Worm (Caenorhabditis elegans) whole organism, L2 larva: Measurements from ENCODE around the gene M28.9.
A peak's percentile ranks its signal among the peaks of the same experiment; 100 is the strongest.

Experiments
- F13H6.1 ChIP-seq: sonication (generic microtip); optimal IDR thresholded peaks from 2 replicates; lab custom pipeline; 2016; ENCODE audit warnings: missing genetic modification characterization, missing compliant biosample characterization
- Y55F3AM.14 ChIP-seq: fragments of 200-800 bp; sonication (Bioruptor generic); optimal IDR thresholded peaks from 2 replicates; lab custom pipeline; 2018; ENCODE audit warnings: mild to moderate bottlenecking, missing genetic modification characterization, missing compliant biosample characterization
- ZK546.5 ChIP-seq: sonication (generic microtip); optimal IDR thresholded peaks from 2 replicates; lab custom pipeline; 2017; ENCODE audit warnings: missing biosample characterization, missing genetic modification characterization
- blmp-1 ChIP-seq: sonication (generic microtip); optimal IDR thresholded peaks from 2 replicates; lab custom pipeline; 2017; ENCODE audit warnings: missing genetic modification characterization, mild to moderate bottlenecking, missing compliant biosample characterization, antibody characterized with exemption, moderate library complexity; ENCODE audit not compliant: insufficient read depth
- ceh-16 ChIP-seq: fragments of 150-350 bp; optimal IDR thresholded peaks from 2 replicates; lab custom pipeline; 2014; ENCODE audit warnings: missing biosample characterization, missing genetic modification characterization
- crh-2 ChIP-seq: sonication (generic microtip); optimal IDR thresholded peaks from 2 replicates; lab custom pipeline; 2017; ENCODE audit warnings: missing biosample characterization, missing genetic modification characterization
- elt-3 ChIP-seq: sonication (generic microtip); optimal IDR thresholded peaks from 2 replicates; lab custom pipeline; 2017; ENCODE audit warnings: missing biosample characterization, missing genetic modification characterization
- fos-1 ChIP-seq: fragments of 150-350 bp; optimal IDR thresholded peaks from 2 replicates; lab custom pipeline; 2014; ENCODE audit warnings: missing biosample characterization, missing genetic modification characterization
- gmeb-1 ChIP-seq: fragments of 150-350 bp; optimal IDR thresholded peaks from 2 replicates; lab custom pipeline; 2014; ENCODE audit warnings: missing biosample characterization, missing genetic modification characterization
- lin-13 ChIP-seq: fragments of 150-350 bp; optimal IDR thresholded peaks from 2 replicates; lab custom pipeline; 2014; ENCODE audit warnings: missing biosample characterization, missing genetic modification reagents, missing genetic modification characterization
- lin-39 ChIP-seq: fragments of 150-350 bp; optimal IDR thresholded peaks from 2 replicates; lab custom pipeline; 2014; ENCODE audit warnings: missing biosample characterization, missing genetic modification reagents, missing genetic modification characterization
- lsy-2 ChIP-seq, 2 experiments: fragments of 150-350 bp in 1 of 2; sonication (generic microtip) in 1 of 2; optimal IDR thresholded peaks; 2 replicates each; lab custom pipeline; 2014 to 2017; ENCODE audit warnings: missing biosample characterization in 2 of 2, missing genetic modification characterization in 2 of 2
- mab-5 ChIP-seq: fragments of 150-350 bp; optimal IDR thresholded peaks from 2 replicates; lab custom pipeline; 2014; ENCODE audit warnings: missing biosample characterization, missing genetic modification characterization
- mdl-1 ChIP-seq, 2 experiments: fragments of 150-350 bp in 1 of 2; sonication (generic microtip) in 1 of 2; optimal IDR thresholded peaks; 2 replicates each; lab custom pipeline; 2017; ENCODE audit warnings: missing biosample characterization in 2 of 2, missing genetic modification characterization in 2 of 2
- nhr-10 ChIP-seq: sonication (generic microtip); optimal IDR thresholded peaks from 2 replicates; lab custom pipeline; 2017; ENCODE audit warnings: missing biosample characterization, missing genetic modification characterization
- nhr-12 ChIP-seq: fragments of 150-350 bp; optimal IDR thresholded peaks from 2 replicates; lab custom pipeline; 2014; ENCODE audit warnings: missing biosample characterization, missing genetic modification characterization
- nhr-129 ChIP-seq: fragments of 150-350 bp; optimal IDR thresholded peaks from 2 replicates; lab custom pipeline; 2014; ENCODE audit warnings: missing biosample characterization, missing genetic modification characterization
- nhr-21 ChIP-seq: fragments of 150-350 bp; optimal IDR thresholded peaks from 2 replicates; lab custom pipeline; 2014; ENCODE audit warnings: missing biosample characterization, missing genetic modification characterization
- nhr-237 ChIP-seq: fragments of 150-350 bp; optimal IDR thresholded peaks from 2 replicates; lab custom pipeline; 2014; ENCODE audit warnings: missing biosample characterization, missing genetic modification characterization
- nhr-25 ChIP-seq: fragments of 150-350 bp; sonication (generic microtip); optimal IDR thresholded peaks from 3 replicates; lab custom pipeline; 2014; ENCODE audit warnings: missing biosample characterization, missing genetic modification characterization
- nhr-77 ChIP-seq: fragments of 150-350 bp; optimal IDR thresholded peaks from 2 replicates; lab custom pipeline; 2014; ENCODE audit warnings: missing biosample characterization, missing genetic modification characterization
- skn-1 ChIP-seq: sonication (generic microtip); optimal IDR thresholded peaks from 2 replicates; lab custom pipeline; 2017; ENCODE audit warnings: missing biosample characterization, missing genetic modification characterization
- sma-3 ChIP-seq: sonication (generic microtip); optimal IDR thresholded peaks from 2 replicates; lab custom pipeline; 2016; ENCODE audit warnings: missing genetic modification reagents, missing genetic modification characterization, missing compliant biosample characterization
- sma-9 ChIP-seq, 2 experiments: fragments of 150-350 bp in 1 of 2; sonication (generic microtip) in 1 of 2; optimal IDR thresholded peaks; 2 replicates each; lab custom pipeline; 2014 to 2016; ENCODE audit warnings: missing genetic modification characterization in 2 of 2, mild to moderate bottlenecking in 1 of 2, missing biosample characterization in 1 of 2, missing compliant biosample characterization in 1 of 2, missing genetic modification reagents in 1 of 2, moderate library complexity in 1 of 2
- snpc-4 ChIP-seq: fragments of 150-350 bp; optimal IDR thresholded peaks from 2 replicates; lab custom pipeline; 2014; ENCODE audit warnings: missing biosample characterization, missing genetic modification characterization
- unc-55 ChIP-seq: fragments of 150-350 bp; sonication (generic microtip); optimal IDR thresholded peaks from 3 replicates; lab custom pipeline; 2014; ENCODE audit warnings: missing biosample characterization, missing genetic modification reagents, missing genetic modification characterization
- unc-62 ChIP-seq: fragments of 150-350 bp; optimal IDR thresholded peaks from 2 replicates; lab custom pipeline; 2014; ENCODE audit warnings: missing biosample characterization, missing genetic modification reagents, missing genetic modification characterization

The M28.9 gene

ce11 chrII:10646901-10647566 lies 7.8 kb downstream of the M28.9 start, which contains the start of gene M28.10:
Gene M28.10 (plus strand): TSS chrII:10647516.
- no peak for TF ChIP-seq mab-5 (tag; lab: Kevin White, UChicago)
- no peak for TF ChIP-seq blmp-1 (tag; lab: Kevin White, UChicago)
- peak; percentile 1 for TF ChIP-seq fos-1 (tag; lab: Kevin White, UChicago)
- TF ChIP-seq nhr-25 (tag; lab: Kevin White, UChicago), result no peak

- TF ChIP-seq lin-39 (tag; lab: Kevin White, UChicago), result no peak
Observed at ce11 chrII:10652112-10652511, 12.9 kb downstream of the M28.9 start, which contains the start of gene nphp-1. Gene nphp-1 (minus strand): TSS chrII:10652256.

- no peak for TF ChIP-seq nhr-12 (tag; lab: Kevin White, UChicago)
- no peak for TF ChIP-seq Y55F3AM.14
- no peak for TF ChIP-seq lin-13
- TF ChIP-seq crh-2 (tag; lab: Kevin White, UChicago), result no peak
- TF ChIP-seq gmeb-1 (tag; lab: Kevin White, UChicago), result peak; percentile 16
- TF ChIP-seq elt-3 (tag; lab: Kevin White, UChicago), result no peak
Observed at ce11 chrII:10653559-10653958, 14.3 kb downstream of the M28.9 start.

- TF ChIP-seq mab-5 (tag; lab: Kevin White, UChicago) (no peak), mdl-1 (tag; optimal IDR thresholded peaks at IDR 0.05; lab: Kevin White, UChicago) (no peak), nhr-25 (tag; lab: Kevin White, UChicago) (no peak), nhr-10 (tag; lab: Kevin White, UChicago) (no peak), nhr-77 (tag; lab: Kevin White, UChicago) (no peak), nhr-21 (tag; lab: Kevin White, UChicago) (no peak), skn-1 (tag; lab: Kevin White, UChicago) (no peak), unc-55 (GFP tag; lab: Kevin White, UChicago) (no peak), snpc-4 (tag; lab: Kevin White, UChicago) (no peak), sma-9 (GFP tag; optimal IDR thresholded peaks at IDR 0.05; lab: Kevin White, UChicago) (no peak), sma-9 (tag; optimal IDR thresholded peaks at IDR 0.05; lab: Kevin White, UChicago) (no peak), nhr-129 (tag; lab: Kevin White, UChicago) (no peak), nhr-237 (tag; lab: Kevin White, UChicago) (no peak), sma-3 (GFP tag; lab: Kevin White, UChicago) (no peak), ZK546.5 (tag; lab: Kevin White, UChicago) (no peak)
Observed at ce11 chrII:10654435-10654834, 15.2 kb downstream of the M28.9 start.

- TF ChIP-seq unc-62 (no peak), fos-1 (tag; lab: Kevin White, UChicago) (peak; percentile 40), lsy-2 (tag; optimal IDR thresholded peaks at IDR 0.05; lab: Kevin White, UChicago) (no peak)
Observed at ce11 chrII:10656395-10656794, 17.2 kb downstream of the M28.9 start.

ce11 chrII:10657632-10658108 lies 18.5 kb downstream of the M28.9 start, which contains the start of gene lact-3:
Gene lact-3 (minus strand): TSS chrII:10657682.
- TF ChIP-seq crh-2 (tag; lab: Kevin White, UChicago) (peak; percentile 31), nhr-25 (tag; lab: Kevin White, UChicago) (no peak), fos-1 (tag; lab: Kevin White, UChicago) (peak; percentile 42), nhr-129 (tag; lab: Kevin White, UChicago) (peak; percentile 0), F13H6.1 (tag; lab: Kevin White, UChicago) (peak; percentile 32), ceh-16 (tag; lab: Kevin White, UChicago) (no peak)
